Worm (Caenorhabditis elegans) whole organism, early embryonic: Measurements from ENCODE around the gene T10G3.2.

Experiments
- B0310.2 ChIP-seq: sonication (generic microtip); optimal IDR thresholded peaks from 2 replicates; lab custom pipeline; 2016; ENCODE audit warnings: mild to moderate bottlenecking, missing genetic modification characterization, missing compliant biosample characterization
- F13C5.2 ChIP-seq: sonication (generic microtip); optimal IDR thresholded peaks from 2 replicates; lab custom pipeline; 2017; ENCODE audit warnings: mild to moderate bottlenecking, missing genetic modification characterization, inconsistent platforms, missing compliant biosample characterization
- aly-1 ChIP-seq: sonication (generic microtip); optimal IDR thresholded peaks from 2 replicates; lab custom pipeline; 2016; ENCODE audit warnings: missing genetic modification characterization, missing compliant biosample characterization
- ama-1 ChIP-seq: fragments of 150-350 bp; optimal IDR thresholded peaks from 2 replicates; lab custom pipeline; 2014
- ceh-13 ChIP-seq: fragments of 200-800 bp; sonication (Bioruptor generic); optimal IDR thresholded peaks from 2 replicates; lab custom pipeline; 2018; ENCODE audit warnings: mild to moderate bottlenecking, missing genetic modification characterization, missing compliant biosample characterization
- ceh-36 ChIP-seq: sonication (generic microtip); optimal IDR thresholded peaks from 2 replicates; lab custom pipeline; 2016; ENCODE audit warnings: missing genetic modification characterization, inconsistent platforms, missing compliant biosample characterization
- ets-7 ChIP-seq: sonication (generic microtip); optimal IDR thresholded peaks from 2 replicates; lab custom pipeline; 2016; ENCODE audit warnings: missing genotype, missing genetic modification characterization, missing compliant biosample characterization
- flt-1 ChIP-seq: fragments of 200-800 bp; sonication (Bioruptor generic); IDR thresholded peaks from 2 replicates; pipeline ENCODE4 v1.3.6; 2022; ENCODE audit warnings: missing genetic modification characterization, missing compliant biosample characterization
- hmbx-1 ChIP-seq: sonication (generic microtip); optimal IDR thresholded peaks from 2 replicates; lab custom pipeline; 2016; ENCODE audit warnings: mild to moderate bottlenecking, missing genetic modification characterization, missing compliant biosample characterization
- hmg-4 ChIP-seq: fragments of 200-800 bp; sonication (Bioruptor generic); optimal IDR thresholded peaks from 2 replicates; lab custom pipeline; 2018; ENCODE audit warnings: mild to moderate bottlenecking, missing genetic modification characterization, missing compliant biosample characterization
- hnd-1 ChIP-seq: sonication (generic microtip); optimal IDR thresholded peaks from 2 replicates; lab custom pipeline; 2016; ENCODE audit warnings: missing genetic modification characterization, missing compliant biosample characterization
- pes-1 ChIP-seq: fragments of 200-800 bp; sonication (Bioruptor generic); IDR thresholded peaks from 2 replicates; pipeline ENCODE4 v1.3.6; 2022; ENCODE audit warnings: missing genetic modification reagents, missing genetic modification characterization, missing compliant biosample characterization
- scrt-1 ChIP-seq: fragments of 200-800 bp; sonication (Bioruptor generic); IDR thresholded peaks from 2 replicates; pipeline ENCODE4 v1.3.6; 2022; ENCODE audit warnings: missing genetic modification characterization, missing compliant biosample characterization
- sea-1 ChIP-seq: fragments of 200-800 bp; sonication (Bioruptor generic); conservative IDR thresholded peaks from 2 replicates; pipeline ENCODE4 v1.3.6; 2022; ENCODE audit warnings: missing genetic modification characterization, missing compliant biosample characterization
- tbx-11 ChIP-seq: fragments of 200-800 bp; sonication (Bioruptor generic); IDR thresholded peaks from 2 replicates; pipeline ENCODE4 v1.3.6; 2022; ENCODE audit warnings: missing genetic modification characterization, missing compliant biosample characterization
- tbx-37 ChIP-seq: fragments of 200-800 bp; sonication (Bioruptor generic); conservative IDR thresholded peaks from 2 replicates; pipeline ENCODE4 v1.3.6; 2022; ENCODE audit warnings: missing genetic modification reagents, missing genetic modification characterization, missing compliant biosample characterization
- tra-4 ChIP-seq: sonication (generic microtip); optimal IDR thresholded peaks from 2 replicates; lab custom pipeline; 2017; ENCODE audit warnings: missing genetic modification characterization, missing compliant biosample characterization

The T10G3.2 gene

DNA sequence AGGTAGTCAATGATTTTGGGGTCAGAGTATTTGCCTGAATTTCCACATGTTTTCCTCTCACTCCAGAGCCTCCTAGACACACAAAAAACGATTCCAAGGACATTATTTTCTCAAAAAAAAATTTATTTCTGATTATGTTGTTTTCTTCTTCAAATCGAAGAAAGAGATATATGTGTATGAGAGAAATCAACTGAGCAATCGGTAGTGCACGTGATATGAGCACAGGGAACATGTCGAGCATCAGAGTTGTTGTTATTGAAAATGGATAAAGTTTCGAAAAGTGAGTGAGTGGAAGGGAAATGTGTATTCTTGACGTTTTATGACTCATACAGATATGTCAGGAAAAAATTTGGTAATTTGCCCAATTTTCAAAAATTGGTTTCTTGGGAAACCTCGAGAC, 7.6 kb downstream of the T10G3.2 start:
- TF ChIP-seq hmg-4 (GFP tag; lab: Kevin White, UChicago) (no peak), pes-1 (GFP tag; lab: Robert Waterston, UW) (no peak), aly-1 (tag; lab: Kevin White, UChicago) (no peak), flt-1 (no peak), hnd-1 (no peak), hmbx-1 (tag; lab: Kevin White, UChicago) (no peak), B0310.2 (no peak), ceh-36 (no peak), ets-7 (tag; lab: Kevin White, UChicago) (no peak)

DNA sequence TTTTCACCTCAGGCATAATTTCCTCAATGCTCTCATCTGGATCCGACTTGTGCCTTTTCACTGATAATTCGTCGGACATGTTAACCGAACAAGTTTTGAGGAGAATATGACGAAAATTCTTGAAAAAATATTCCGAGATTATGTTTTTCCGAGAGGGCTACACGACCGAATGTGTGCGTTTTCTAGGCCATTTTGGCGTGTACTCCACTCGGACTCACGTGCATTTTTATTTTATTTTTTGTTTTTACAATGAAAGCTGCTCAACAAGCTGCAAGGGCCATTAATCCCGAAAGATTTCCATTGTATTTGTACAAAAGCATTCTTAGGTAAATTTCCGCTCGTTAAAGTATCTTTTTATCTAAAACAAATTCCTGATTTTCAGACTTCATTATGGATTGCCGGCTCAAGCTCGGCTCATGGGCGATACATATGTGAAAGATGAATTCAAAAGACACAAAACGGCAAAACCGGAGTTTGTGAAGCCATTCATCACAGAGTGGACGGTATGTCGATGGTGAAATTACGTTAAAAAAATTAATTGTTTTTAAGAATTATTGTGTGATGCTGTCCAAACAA, 11.4 kb downstream of the T10G3.2 start, which contains the start of the genes F25H9.6 and F25H9.7:
F25H9.6 (minus strand) TSS at position 172 of the 576 bp plus-strand sequence.
F25H9.7 (plus strand) TSS at position 187 of the 576 bp plus-strand sequence.
- TF ChIP-seq aly-1 (tag; lab: Kevin White, UChicago) (no peak), scrt-1 (0 out of 2 replicates have a peak, but pooled peaks have one; percentile 32), sea-1 (no peak), ceh-13 (GFP tag; lab: Kevin White, UChicago) (no peak), hnd-1 (peak; percentile 7), F13C5.2 (peak; percentile 64), flt-1 (peak; percentile 58), hmg-4 (GFP tag; lab: Kevin White, UChicago) (no peak), ets-7 (tag; lab: Kevin White, UChicago) (peak; percentile 37), pes-1 (GFP tag; lab: Robert Waterston, UW) (peak; percentile 72), B0310.2 (no peak), tbx-11 (GFP tag; lab: Robert Waterston, UW) (0 out of 2 replicates have a peak, but pooled peaks have one; percentile 17), tbx-37 (GFP tag; lab: Robert Waterston, UW) (peak; percentile 89), ama-1 (lab: Kevin White, UChicago) (no peak), tra-4 (tag; lab: Kevin White, UChicago) (no peak), ceh-36 (no peak), hmbx-1 (tag; lab: Kevin White, UChicago) (no peak)

- TF ChIP-seq hmbx-1 (tag; lab: Kevin White, UChicago) (no peak), tra-4 (tag; lab: Kevin White, UChicago) (no peak), ceh-36 (no peak), tbx-11 (GFP tag; lab: Robert Waterston, UW) (no peak), ets-7 (tag; lab: Kevin White, UChicago) (no peak), flt-1 (no peak), ceh-13 (GFP tag; lab: Kevin White, UChicago) (no peak), scrt-1 (no peak), pes-1 (GFP tag; lab: Robert Waterston, UW) (no peak), hmg-4 (GFP tag; lab: Kevin White, UChicago) (no peak), sea-1 (no peak), aly-1 (tag; lab: Kevin White, UChicago) (no peak), ama-1 (lab: Kevin White, UChicago) (no peak), tbx-37 (GFP tag; lab: Robert Waterston, UW) (no peak), hnd-1 (no peak), B0310.2 (no peak), F13C5.2 (no peak)
These were observed 15.5 kb downstream of the T10G3.2 start for ce11 chrV:13464123-13464522.

ce11 chrV:13462974-13463373, 16.7 kb downstream of the T10G3.2 start, which contains the start of gene frm-10:
Gene frm-10, plus strand, starts transcription at chrV:13463207.
- TF ChIP-seq ceh-36 (no peak), aly-1 (tag; lab: Kevin White, UChicago) (no peak), pes-1 (GFP tag; lab: Robert Waterston, UW) (no peak), sea-1 (no peak), flt-1 (no peak), B0310.2 (no peak), hmbx-1 (tag; lab: Kevin White, UChicago) (no peak), scrt-1 (no peak), F13C5.2 (no peak), tra-4 (tag; lab: Kevin White, UChicago) (no peak), ama-1 (lab: Kevin White, UChicago) (no peak), ets-7 (tag; lab: Kevin White, UChicago) (no peak), ceh-13 (GFP tag; lab: Kevin White, UChicago) (no peak), hnd-1 (no peak), tbx-37 (GFP tag; lab: Robert Waterston, UW) (no peak), hmg-4 (GFP tag; lab: Kevin White, UChicago) (no peak), tbx-11 (GFP tag; lab: Robert Waterston, UW) (no peak)

DNA sequence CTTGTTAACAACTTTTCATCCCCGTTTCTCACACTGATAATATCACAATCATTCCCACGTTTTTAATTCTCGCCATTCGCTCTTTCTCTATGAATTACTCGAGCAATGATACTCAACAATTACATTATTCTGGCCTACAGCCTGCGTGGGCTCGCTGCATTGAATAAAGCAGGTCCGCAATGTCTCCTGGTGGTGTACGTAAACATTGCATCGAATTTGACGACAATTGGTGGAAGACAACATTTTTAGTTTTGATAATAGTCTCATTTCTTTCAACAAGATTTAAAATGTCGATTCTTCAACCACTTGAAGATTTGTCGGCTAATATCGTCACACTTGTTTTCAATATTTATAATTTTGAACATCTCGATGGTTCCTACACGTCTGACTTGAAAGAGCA, 20.3 kb downstream of the T10G3.2 start, which contains the start of gene bath-39:
bath-39 (plus strand) TSS at position 137 of the 400 bp plus-strand sequence.
- TF ChIP-seq tra-4 (tag; lab: Kevin White, UChicago) (no peak), F13C5.2 (peak; percentile 30)

DNA sequence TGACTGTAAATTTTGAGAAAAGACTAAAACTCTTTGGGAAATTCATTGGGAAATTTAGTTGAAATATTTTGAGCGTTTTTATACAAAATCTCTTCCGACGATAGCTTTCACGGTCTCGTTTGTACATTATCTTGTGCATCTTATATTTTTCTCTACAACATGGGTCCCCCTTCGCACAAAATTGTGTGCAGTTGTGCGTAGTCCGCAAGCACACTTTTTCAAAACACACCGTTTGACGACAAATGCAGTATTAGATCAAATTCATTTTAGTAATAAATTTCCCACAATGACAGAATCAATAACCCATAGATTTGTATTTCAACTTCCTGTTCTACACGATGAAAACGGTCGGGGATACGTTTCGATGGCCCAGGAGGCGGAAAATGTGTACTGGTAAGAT, 21.8 kb downstream of the T10G3.2 start, which contains the start of gene F25H9.2:
F25H9.2 (plus strand) TSS at position 226 of the 400 bp plus-strand sequence.
- TF ChIP-seq ama-1 (lab: Kevin White, UChicago) (no peak), tbx-11 (GFP tag; lab: Robert Waterston, UW) (no peak), ets-7 (tag; lab: Kevin White, UChicago) (no peak), ceh-13 (GFP tag; lab: Kevin White, UChicago) (no peak), tbx-37 (GFP tag; lab: Robert Waterston, UW) (no peak)

DNA sequence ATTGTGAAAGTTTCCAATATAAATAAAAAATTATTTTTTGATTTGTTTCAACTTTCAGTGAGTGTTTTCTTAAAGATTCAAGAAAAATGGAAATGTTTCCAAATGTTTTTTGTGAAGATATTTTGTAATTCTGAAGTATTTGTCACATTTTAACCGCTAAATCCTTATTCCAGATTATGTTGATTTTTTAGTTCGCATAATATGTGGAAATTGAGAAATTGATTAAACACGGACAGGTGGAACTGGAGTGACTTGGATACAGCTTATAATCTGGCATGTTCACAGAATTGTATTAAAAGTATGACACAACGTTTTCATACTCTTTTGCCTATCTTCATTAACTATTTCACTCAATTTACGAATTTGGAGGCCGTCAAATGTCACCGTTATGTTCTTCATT, 24.2 kb downstream of the T10G3.2 start, which contains the start of gene lurp-3:
lurp-3 (plus strand) TSS at position 301 of the 400 bp plus-strand sequence.
- TF ChIP-seq pes-1 (GFP tag; lab: Robert Waterston, UW) (no peak), ama-1 (lab: Kevin White, UChicago) (no peak), aly-1 (tag; lab: Kevin White, UChicago) (no peak), hmg-4 (GFP tag; lab: Kevin White, UChicago) (no peak), ceh-36 (no peak), flt-1 (no peak), scrt-1 (no peak), ets-7 (tag; lab: Kevin White, UChicago) (no peak), F13C5.2 (no peak), ceh-13 (GFP tag; lab: Kevin White, UChicago) (no peak), tbx-37 (GFP tag; lab: Robert Waterston, UW) (no peak), B0310.2 (no peak)
